Fruit fly (Drosophila melanogaster) whole organism, embryonic: ENCODE measurements around the gene CG5214.
A peak's percentile ranks its signal among the peaks of the same experiment; 100 is the strongest.

Experiments used
- Antp ChIP-seq: fragments of 200-800 bp; sonication (Bioruptor generic); optimal IDR thresholded peaks from 3 replicates; lab custom pipeline; 2016; ENCODE audit warnings: missing biosample characterization, missing genetic modification characterization
- CG14667 ChIP-seq: fragments of 200-800 bp; sonication (Bioruptor generic); IDR thresholded peaks from 2 replicates; pipeline ENCODE4 v1.3.6; 2022; ENCODE audit warnings: missing biosample characterization, missing genetic modification characterization
- CG17186 ChIP-seq: fragments of 200-800 bp; sonication (Bioruptor generic); optimal IDR thresholded peaks from 3 replicates; lab custom pipeline; 2017; ENCODE audit warnings: missing biosample characterization, missing genetic modification reagents, missing genetic modification characterization
- CG17361 ChIP-seq: fragments of 200-800 bp; sonication (Bioruptor generic); IDR thresholded peaks from 3 replicates; pipeline ENCODE4 v1.3.6; 2022; ENCODE audit warnings: missing biosample characterization, missing genetic modification characterization
- CG1832 ChIP-seq: fragments of 200-800 bp; sonication (Bioruptor generic); optimal IDR thresholded peaks from 2 replicates; lab custom pipeline; 2017; ENCODE audit warnings: missing biosample characterization, mild to moderate bottlenecking, missing genetic modification characterization, inconsistent platforms
- CG2120 ChIP-seq: fragments of 200-800 bp; sonication (Bioruptor generic); optimal IDR thresholded peaks from 3 replicates; lab custom pipeline; 2016; ENCODE audit warnings: missing biosample characterization, missing genetic modification characterization
- CG31441 ChIP-seq: fragments of 200-800 bp; sonication (Bioruptor generic); IDR thresholded peaks from 2 replicates; pipeline ENCODE4 v1.3.6; 2022; ENCODE audit warnings: missing biosample characterization, missing genetic modification characterization
- CG3163 ChIP-seq: fragments of 200-800 bp; sonication (Bioruptor generic); optimal IDR thresholded peaks from 3 replicates; lab custom pipeline; 2016; ENCODE audit warnings: missing biosample characterization, missing genetic modification characterization
- CG32532 ChIP-seq: fragments of 200-800 bp; sonication (Bioruptor generic); IDR thresholded peaks from 2 replicates; pipeline ENCODE4 v1.3.6; 2022; ENCODE audit warnings: missing biosample characterization, missing genetic modification characterization
- CG3281 ChIP-seq: fragments of 200-800 bp; sonication (Bioruptor generic); optimal IDR thresholded peaks from 3 replicates; lab custom pipeline; 2017; ENCODE audit warnings: missing biosample characterization, mild to moderate bottlenecking, missing genetic modification characterization
- CG34376 ChIP-seq: fragments of 200-800 bp; sonication (Bioruptor generic); optimal IDR thresholded peaks from 2 replicates; lab custom pipeline; 2018; ENCODE audit warnings: missing biosample characterization, mild to moderate bottlenecking, missing genetic modification characterization
- CG4282 ChIP-seq: fragments of 200-800 bp; sonication (Bioruptor generic); optimal IDR thresholded peaks from 2 replicates; lab custom pipeline; 2016; ENCODE audit warnings: missing biosample characterization, missing genetic modification characterization
- CG4707 ChIP-seq: fragments of 200-800 bp; sonication (Bioruptor generic); optimal IDR thresholded peaks from 2 replicates; lab custom pipeline; 2018; ENCODE audit warnings: missing biosample characterization, mild to moderate bottlenecking, missing genetic modification characterization, moderate library complexity
- CG5953 ChIP-seq: fragments of 200-800 bp; sonication (Bioruptor generic); IDR thresholded peaks from 2 replicates; pipeline ENCODE4 v1.3.6; 2022; ENCODE audit warnings: missing biosample characterization, missing genetic modification characterization
- CG7556 ChIP-seq: fragments of 200-800 bp; sonication (Bioruptor generic); optimal IDR thresholded peaks from 2 replicates; lab custom pipeline; 2017; ENCODE audit warnings: missing biosample characterization, mild to moderate bottlenecking, missing genetic modification characterization
- CG8388 ChIP-seq: fragments of 200-800 bp; sonication (Bioruptor generic); optimal IDR thresholded peaks from 2 replicates; lab custom pipeline; 2019; ENCODE audit warnings: missing biosample characterization, mild to moderate bottlenecking, missing genetic modification characterization, moderate library complexity
- CG8478 ChIP-seq: fragments of >200 bp; optimal IDR thresholded peaks from 2 replicates; lab custom pipeline; 2018
- CG8944 ChIP-seq: fragments of 200-800 bp; sonication (Bioruptor generic); optimal IDR thresholded peaks from 3 replicates; lab custom pipeline; 2016; ENCODE audit warnings: missing biosample characterization, missing genetic modification characterization
- Chrac-16 ChIP-seq: fragments of 200-800 bp; sonication (Bioruptor generic); optimal IDR thresholded peaks from 3 replicates; lab custom pipeline; 2016; ENCODE audit warnings: missing biosample characterization, missing genetic modification characterization
- CkIIα-i1 ChIP-seq: fragments of 200-800 bp; sonication (Bioruptor generic); IDR thresholded peaks from 2 replicates; pipeline ENCODE4 v1.3.6; 2022; ENCODE audit warnings: missing biosample characterization, missing genetic modification characterization
- CoRest ChIP-seq: fragments of 200-800 bp; sonication (Bioruptor generic); optimal IDR thresholded peaks from 3 replicates; lab custom pipeline; 2018; ENCODE audit warnings: missing biosample characterization, mild to moderate bottlenecking, missing genetic modification characterization, moderate library complexity
- D19B ChIP-seq: fragments of 200-800 bp; sonication (Bioruptor generic); optimal IDR thresholded peaks from 2 replicates; lab custom pipeline; 2017; ENCODE audit warnings: missing biosample characterization, mild to moderate bottlenecking, missing genetic modification characterization
- Doc2 ChIP-seq: fragments of 200-800 bp; sonication (Bioruptor generic); IDR thresholded peaks from 2 replicates; pipeline ENCODE4 v1.3.6; 2022; ENCODE audit warnings: missing biosample characterization, missing genetic modification characterization
- HmgZ ChIP-seq: fragments of 200-800 bp; sonication (Bioruptor generic); optimal IDR thresholded peaks from 2 replicates; lab custom pipeline; 2018; ENCODE audit warnings: missing biosample characterization, mild to moderate bottlenecking, missing genetic modification characterization
- Hr51 ChIP-seq, 2 experiments: fragments of 200-800 bp; sonication (Bioruptor generic); optimal IDR thresholded peaks; 2 replicates in 1 of 2; 3 replicates in 1 of 2; lab custom pipeline; 2016 to 2018; ENCODE audit warnings: missing biosample characterization in 2 of 2, missing genetic modification characterization in 2 of 2, mild to moderate bottlenecking in 1 of 2, moderate library complexity in 1 of 2
- Hsf ChIP-seq: fragments of 200-800 bp; sonication (Bioruptor generic); optimal IDR thresholded peaks from 3 replicates; lab custom pipeline; 2016; ENCODE audit warnings: missing biosample characterization, missing genetic modification characterization
- NC2β ChIP-seq: fragments of 200-800 bp; sonication (Bioruptor generic); optimal IDR thresholded peaks from 2 replicates; lab custom pipeline; 2016; ENCODE audit warnings: missing biosample characterization, missing genetic modification characterization
- Oli ChIP-seq: fragments of 200-800 bp; sonication (Bioruptor generic); optimal IDR thresholded peaks from 2 replicates; lab custom pipeline; 2018; ENCODE audit warnings: missing biosample characterization, mild to moderate bottlenecking, missing genetic modification characterization, moderate library complexity
- Optix ChIP-seq: fragments of 200-800 bp; sonication (Bioruptor generic); IDR thresholded peaks from 3 replicates; pipeline ENCODE4 v1.3.6; 2022; ENCODE audit warnings: missing biosample characterization, missing genetic modification characterization
- Ravus ChIP-seq: fragments of 200-800 bp; sonication (Bioruptor generic); IDR thresholded peaks from 2 replicates; pipeline ENCODE4 v1.3.6; 2022; ENCODE audit warnings: missing biosample characterization, missing genetic modification characterization
- Rfx ChIP-seq: fragments of 200-800 bp; sonication (Bioruptor generic); IDR thresholded peaks from 2 replicates; pipeline ENCODE4 v1.3.6; 2022; ENCODE audit warnings: missing biosample characterization, missing genetic modification characterization
- Side ChIP-seq: fragments of 200-800 bp; sonication (Bioruptor generic); optimal IDR thresholded peaks from 2 replicates; lab custom pipeline; 2016; ENCODE audit warnings: missing biosample characterization, missing genetic modification characterization
- TFAM ChIP-seq: fragments of 200-800 bp; sonication (Bioruptor generic); optimal IDR thresholded peaks from 2 replicates; lab custom pipeline; 2017; ENCODE audit warnings: missing biosample characterization, missing genetic modification characterization, inconsistent platforms
- ac ChIP-seq: fragments of 200-800 bp; sonication (Bioruptor generic); optimal IDR thresholded peaks from 3 replicates; lab custom pipeline; 2017; ENCODE audit warnings: missing biosample characterization, mild to moderate bottlenecking, missing genetic modification characterization
- al ChIP-seq: fragments of 200-800 bp; sonication (Bioruptor generic); IDR thresholded peaks from 2 replicates; pipeline ENCODE4 v1.3.6; 2022; ENCODE audit warnings: missing biosample characterization, missing genetic modification characterization
- bigmax ChIP-seq: fragments of 200-800 bp; sonication (Bioruptor generic); optimal IDR thresholded peaks from 2 replicates; lab custom pipeline; 2018; ENCODE audit warnings: missing biosample characterization, mild to moderate bottlenecking, missing genetic modification characterization
- ci ChIP-seq: fragments of 200-800 bp; sonication (Bioruptor generic); IDR thresholded peaks from 3 replicates; pipeline ENCODE4 v1.3.6; 2022; ENCODE audit warnings: missing biosample characterization, missing genetic modification characterization
- da ChIP-seq: fragments of 200-800 bp; sonication (Bioruptor generic); optimal IDR thresholded peaks from 2 replicates; lab custom pipeline; 2016; ENCODE audit warnings: missing biosample characterization, missing genetic modification characterization
- jigr1 ChIP-seq: fragments of 200-800 bp; sonication (Bioruptor generic); IDR thresholded peaks from 3 replicates; pipeline ENCODE4 v1.3.6; 2022; ENCODE audit warnings: missing biosample characterization, missing genetic modification characterization
- lbe ChIP-seq: fragments of 200-800 bp; sonication (Bioruptor generic); optimal IDR thresholded peaks from 2 replicates; lab custom pipeline; 2016; ENCODE audit warnings: missing biosample characterization, mild to moderate bottlenecking, missing genetic modification characterization
- lmd ChIP-seq: fragments of 200-800 bp; sonication (Bioruptor generic); IDR thresholded peaks from 2 replicates; pipeline ENCODE4 v1.3.6; 2022; ENCODE audit warnings: missing biosample characterization, missing genetic modification characterization
- onecut ChIP-seq: fragments of 200-800 bp; sonication (Bioruptor generic); IDR thresholded peaks from 2 replicates; pipeline ENCODE4 v1.3.6; 2022; ENCODE audit warnings: missing biosample characterization, missing genetic modification characterization
- org-1 ChIP-seq: fragments of 200-800 bp; sonication (Bioruptor generic); optimal IDR thresholded peaks from 2 replicates; lab custom pipeline; 2017; ENCODE audit warnings: missing biosample characterization, missing genetic modification characterization
- pan ChIP-seq, 4 experiments: fragments of >200 bp in 3 of 4; fragments of 200-800 bp in 1 of 4; sonication (Bioruptor generic) in 1 of 4; optimal IDR thresholded peaks in 3 of 4; IDR thresholded peaks in 1 of 4; 2 replicates each; pipeline versions ENCODE4 v1.3.6 to Lab custom; 2017 to 2022; ENCODE audit warnings: missing biosample characterization in 2 of 4, missing genetic modification characterization in 2 of 4, mixed read lengths in 1 of 4
- pita ChIP-seq: fragments of 200-800 bp; sonication (Bioruptor generic); optimal IDR thresholded peaks from 2 replicates; lab custom pipeline; 2017; ENCODE audit warnings: missing biosample characterization, mild to moderate bottlenecking, missing genetic modification characterization
- pnt ChIP-seq: fragments of 200-800 bp; sonication (Bioruptor generic); optimal IDR thresholded peaks from 3 replicates; lab custom pipeline; 2016; ENCODE audit warnings: missing biosample characterization, missing genetic modification characterization
- sqz ChIP-seq: fragments of 200-800 bp; sonication (Bioruptor generic); optimal IDR thresholded peaks from 3 replicates; lab custom pipeline; 2018; ENCODE audit warnings: missing biosample characterization, mild to moderate bottlenecking, missing genetic modification characterization
- trh ChIP-seq: fragments of 200-800 bp; sonication (Bioruptor generic); optimal IDR thresholded peaks from 2 replicates; lab custom pipeline; 2016; ENCODE audit warnings: missing biosample characterization, missing genetic modification characterization
- usp ChIP-seq: fragments of >200 bp; optimal IDR thresholded peaks from 2 replicates; lab custom pipeline; 2017; ENCODE audit warnings: missing biosample characterization, missing genetic modification characterization
- zen ChIP-seq: fragments of 200-800 bp; sonication (Bioruptor generic); optimal IDR thresholded peaks from 3 replicates; lab custom pipeline; 2018; ENCODE audit warnings: missing biosample characterization, mild to moderate bottlenecking, missing genetic modification characterization, moderate library complexity

CG5214 gene

DNA sequence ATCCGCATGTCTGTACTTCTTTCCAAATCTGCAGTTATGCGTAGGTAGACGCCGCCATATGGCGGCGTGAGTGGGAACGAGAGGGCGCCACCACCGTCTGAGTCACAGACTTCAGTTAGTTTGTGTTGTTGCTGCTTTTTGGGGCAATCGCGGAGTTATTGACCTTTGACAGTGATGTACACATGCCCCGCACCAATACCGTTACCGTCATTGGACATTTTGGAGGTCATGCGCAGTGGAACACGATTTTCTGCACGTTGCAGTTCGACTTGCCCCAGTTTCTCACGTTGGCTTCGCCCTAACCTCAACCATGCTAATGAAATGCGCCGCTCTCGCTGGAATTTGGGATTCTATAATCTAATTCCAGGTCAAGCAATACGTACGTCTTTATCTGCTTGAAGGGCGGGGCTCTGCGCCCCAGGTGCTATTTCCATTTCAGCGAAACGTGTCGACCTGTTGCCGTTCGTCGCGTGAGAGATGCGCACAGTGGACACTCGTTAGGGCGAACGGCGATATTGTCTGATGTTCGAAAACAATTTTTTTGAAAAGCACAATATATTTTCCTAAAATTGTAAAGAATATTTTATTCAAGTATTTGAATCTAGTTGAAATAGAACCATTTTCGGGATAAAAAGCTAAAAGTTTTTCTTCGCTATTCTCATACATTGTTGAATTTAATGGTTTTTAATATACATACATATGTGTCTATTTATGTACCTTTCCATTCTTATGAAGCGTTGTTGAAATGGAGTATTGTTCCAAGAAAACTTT lies 32.6 kb upstream of the CG5214 start (continued):
- no peak for TF ChIP-seq ac (GFP tag; lab: Kevin White, UChicago)
- TF ChIP-seq D19B (GFP tag; lab: Kevin White, UChicago), result peak; percentile 57
- TF ChIP-seq pan (optimal IDR thresholded peaks at IDR 0.05; lab: Kevin White, UChicago), result no peak
- TF ChIP-seq pan (GFP tag; optimal IDR thresholded peaks at IDR 0.05 in 1 of 2, IDR thresholded peaks at IDR 0.05 in 1 of 2), result peak in 1 of 2 experiments; percentile 75
- TF ChIP-seq bigmax (GFP tag; lab: Kevin White, UChicago), result peak; percentile 99
- TF ChIP-seq CG8388 (GFP tag; lab: Kevin White, UChicago), result peak; percentile 43
- TF ChIP-seq CG17361 (GFP tag; lab: Robert Waterston, UW), result peak; percentile 66
- peak; percentile 90 for TF ChIP-seq CG32532 (GFP tag; lab: Robert Waterston, UW)
- TF ChIP-seq Antp (GFP tag; lab: Kevin White, UChicago), result peak; percentile 65
- peak; percentile 65 for TF ChIP-seq CG7556 (GFP tag; lab: Kevin White, UChicago)
- peak; percentile 58 for TF ChIP-seq Oli
- TF ChIP-seq trh (GFP tag; lab: Kevin White, UChicago), result no peak
- TF ChIP-seq jigr1 (GFP tag; lab: Robert Waterston, UW), result no peak
- peak; percentile 63 for TF ChIP-seq HmgZ (tag; lab: Kevin White, UChicago)
- peak; percentile 6 for TF ChIP-seq org-1 (GFP tag; lab: Kevin White, UChicago)
- no peak for TF ChIP-seq CG8478
- TF ChIP-seq Optix (GFP tag; lab: Robert Waterston, UW), result peak; percentile 35; the same call in 1 of the 3 replicates
- peak; percentile 63 for TF ChIP-seq pnt (GFP tag; lab: Kevin White, UChicago)
- TF ChIP-seq CG2120, result peak; percentile 90
- peak; percentile 65 for TF ChIP-seq ci (GFP tag; lab: Robert Waterston, UW)
- TF ChIP-seq Doc2 (GFP tag; lab: Robert Waterston, UW), result no peak
- peak; percentile 34 for TF ChIP-seq CG3163
- TF ChIP-seq lbe, result peak; percentile 45
- peak; percentile 18 for TF ChIP-seq da (GFP tag; lab: Kevin White, UChicago)
- peak; percentile 34; the same call in 1 of the 2 replicates for TF ChIP-seq onecut (GFP tag; lab: Robert Waterston, UW)
- peak; percentile 79 for TF ChIP-seq CoRest (tag; lab: Kevin White, UChicago)
- TF ChIP-seq usp (GFP tag; lab: Kevin White, UChicago), result no peak
- TF ChIP-seq Hsf (GFP tag; lab: Kevin White, UChicago), result peak; percentile 74
- TF ChIP-seq al, result peak; percentile 76
- no peak for TF ChIP-seq TFAM
- TF ChIP-seq Side (GFP tag; lab: Kevin White, UChicago), result peak; percentile 53
- peak; percentile 55 for TF ChIP-seq CG5953 (GFP tag; lab: Robert Waterston, UW)
- peak; percentile 49 to 63 for TF ChIP-seq Hr51 (GFP tag; optimal IDR thresholded peaks at IDR 0.05; lab: Kevin White, UChicago)
- TF ChIP-seq CG31441 (GFP tag; lab: Robert Waterston, UW), result peak; percentile 62
- no peak for TF ChIP-seq pita (GFP tag; lab: Kevin White, UChicago)
- TF ChIP-seq sqz (GFP tag; lab: Kevin White, UChicago), result peak; percentile 10
- no peak for TF ChIP-seq CG4707 (GFP tag; lab: Kevin White, UChicago)
- peak; percentile 76 for TF ChIP-seq CG34376
- no peak for TF ChIP-seq CkIIα-i1
- TF ChIP-seq CG17186 (GFP tag; lab: Kevin White, UChicago), result no peak
- TF ChIP-seq lmd, result peak; percentile 81
- TF ChIP-seq CG8944 (GFP tag; lab: Kevin White, UChicago), result peak; percentile 67
- peak; percentile 14 for TF ChIP-seq CG4282
- TF ChIP-seq CG3281 (GFP tag; lab: Kevin White, UChicago), result peak; percentile 63
- TF ChIP-seq CG1832 (GFP tag; lab: Kevin White, UChicago), result peak; percentile 43
- TF ChIP-seq CG14667 (GFP tag; lab: Robert Waterston, UW), result peak; percentile 70
- peak; percentile 77 for TF ChIP-seq Chrac-16 (GFP tag; lab: Kevin White, UChicago)
- TF ChIP-seq zen (tag; lab: Kevin White, UChicago), result peak; percentile 53
- peak; percentile 91 for TF ChIP-seq Rfx
- TF ChIP-seq Ravus (GFP tag; lab: Robert Waterston, UW), result peak; percentile 33
- peak; percentile 48 for TF ChIP-seq NC2β
